Worm (Caenorhabditis elegans) whole organism, L3 larva: ENCODE data around the gene tmc-2.

Experiments
- aly-2 ChIP-seq: fragments of 150-350 bp; optimal IDR thresholded peaks from 2 replicates; lab custom pipeline; 2014; ENCODE audit warnings: missing biosample characterization, missing genetic modification characterization
- ceh-9 ChIP-seq: sonication (generic microtip); optimal IDR thresholded peaks from 2 replicates; lab custom pipeline; 2018; ENCODE audit warnings: missing biosample characterization, missing genetic modification characterization
- pqm-1 ChIP-seq: fragments of 150-350 bp; optimal IDR thresholded peaks from 2 replicates; lab custom pipeline; 2017; ENCODE audit warnings: missing biosample characterization, missing genetic modification characterization, inconsistent platforms
- zag-1 ChIP-seq: fragments of 150-350 bp; optimal IDR thresholded peaks from 2 replicates; lab custom pipeline; 2014; ENCODE audit warnings: missing biosample characterization, missing genetic modification characterization
- ztf-4 ChIP-seq: fragments of 150-350 bp; optimal IDR thresholded peaks from 2 replicates; lab custom pipeline; 2014; ENCODE audit warnings: missing biosample characterization, missing genetic modification characterization

The tmc-2 gene

DNA sequence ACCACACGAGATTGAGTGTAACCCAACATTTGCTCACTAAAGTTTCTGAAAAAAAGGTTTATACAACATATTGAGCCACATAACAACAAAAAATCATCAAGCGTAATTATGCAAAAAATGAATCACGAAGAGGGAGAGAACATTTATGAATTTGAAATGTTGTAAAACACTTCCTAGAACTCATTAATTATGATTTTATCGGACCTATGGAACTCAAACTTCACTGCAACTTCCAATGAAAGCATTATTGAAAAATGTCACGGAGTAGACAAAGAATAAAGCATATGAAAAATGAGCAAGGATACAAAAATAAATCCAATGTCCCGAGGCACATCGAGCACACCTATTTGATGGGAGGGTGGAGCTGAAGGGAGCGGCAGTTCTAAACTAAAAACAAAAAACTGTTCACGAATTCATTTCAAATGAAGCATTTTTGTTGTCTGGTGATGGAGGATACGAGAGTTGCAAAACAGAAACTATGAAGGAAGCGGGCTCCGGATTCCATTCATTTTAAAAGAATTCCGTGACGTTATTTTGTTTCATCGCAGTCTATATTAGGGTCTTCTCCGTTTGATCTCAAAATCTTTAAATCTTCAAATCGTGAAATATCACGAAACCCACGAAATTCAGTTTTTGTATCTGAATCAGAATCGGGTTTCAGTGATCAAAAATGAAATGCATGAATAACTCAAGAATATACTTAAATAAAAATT, 46.5 kb downstream of the tmc-2 start, which contains the start of gene flp-20:
flp-20 (minus strand) TSS at position 51 of the 713 bp plus-strand sequence.
- TF ChIP-seq pqm-1 (tag; lab: Kevin White, UChicago) (no peak), aly-2 (tag; lab: Kevin White, UChicago) (no peak), ceh-9 (tag; lab: Kevin White, UChicago) (no peak), zag-1 (tag; lab: Kevin White, UChicago) (no peak), ztf-4 (tag; lab: Kevin White, UChicago) (no peak)
